Worm (Caenorhabditis elegans) whole organism, young adult: Measurements from ENCODE around the gene fbxa-84.

Experiments
- B0019.2 ChIP-seq: fragments of 200-800 bp; sonication (Bioruptor generic); conservative IDR thresholded peaks from 2 replicates; pipeline ENCODE4 v1.3.6; 2022; ENCODE audit warnings: missing genetic modification reagents, missing genetic modification characterization, missing compliant biosample characterization
- B0261.1 ChIP-seq: sonication (generic microtip); optimal IDR thresholded peaks from 2 replicates; lab custom pipeline; 2016; ENCODE audit warnings: mild to moderate bottlenecking, missing genetic modification characterization, moderate library complexity, missing compliant biosample characterization
- B0336.3 ChIP-seq: fragments of 200-800 bp; sonication (Bioruptor generic); IDR thresholded peaks from 2 replicates; pipeline ENCODE4 v1.3.6; 2022; ENCODE audit warnings: missing genetic modification characterization, missing compliant biosample characterization
- F22D6.2 ChIP-seq: sonication (generic microtip); optimal IDR thresholded peaks from 2 replicates; lab custom pipeline; 2016; ENCODE audit warnings: mild to moderate bottlenecking, missing genetic modification characterization, missing compliant biosample characterization
- F39B2.1 ChIP-seq: fragments of 200-800 bp; sonication (Bioruptor generic); IDR thresholded peaks from 2 replicates; pipeline ENCODE4 v1.3.6; 2022; ENCODE audit warnings: missing genetic modification reagents, missing genetic modification characterization, missing compliant biosample characterization
- F49E8.2 ChIP-seq: sonication (generic microtip); optimal IDR thresholded peaks from 3 replicates; lab custom pipeline; 2017; ENCODE audit warnings: missing genetic modification characterization, mild to moderate bottlenecking, missing compliant biosample characterization, antibody characterized with exemption, moderate library complexity; ENCODE audit not compliant: insufficient read depth
- K12H6.12 ChIP-seq: fragments of 200-800 bp; sonication (Bioruptor generic); optimal IDR thresholded peaks from 2 replicates; lab custom pipeline; 2018; ENCODE audit warnings: mild to moderate bottlenecking, missing genetic modification characterization, missing compliant biosample characterization
- Y53F4B.3 ChIP-seq: fragments of 200-800 bp; sonication (Bioruptor generic); IDR thresholded peaks from 2 replicates; pipeline ENCODE4 v1.3.6; 2022; ENCODE audit warnings: missing genetic modification reagents, missing genetic modification characterization, missing compliant biosample characterization
- Y56A3A.18 ChIP-seq: fragments of 200-800 bp; sonication (Bioruptor generic); IDR thresholded peaks from 2 replicates; pipeline ENCODE4 v1.3.6; 2022; ENCODE audit warnings: missing genetic modification reagents, missing genetic modification characterization, missing compliant biosample characterization
- Y67H2A.10 ChIP-seq: fragments of 200-800 bp; sonication (Bioruptor generic); conservative IDR thresholded peaks from 2 replicates; pipeline ENCODE4 v1.3.6; 2022; ENCODE audit warnings: missing genetic modification reagents, missing genetic modification characterization, missing compliant biosample characterization
- Y95B8A.8 ChIP-seq: fragments of 200-800 bp; sonication (Bioruptor generic); IDR thresholded peaks from 2 replicates; pipeline ENCODE4 v1.3.6; 2022; ENCODE audit warnings: missing genetic modification reagents, missing genetic modification characterization, missing compliant biosample characterization
- aptf-2 ChIP-seq: fragments of 200-800 bp; sonication (Bioruptor generic); conservative IDR thresholded peaks from 2 replicates; pipeline ENCODE4 v1.3.6; 2022; ENCODE audit warnings: missing genetic modification reagents, missing genetic modification characterization, missing compliant biosample characterization
- atf-7 ChIP-seq: sonication (generic microtip); optimal IDR thresholded peaks from 2 replicates; lab custom pipeline; 2017; ENCODE audit warnings: mild to moderate bottlenecking, missing genetic modification characterization, missing compliant biosample characterization
- attf-3 ChIP-seq: fragments of 200-800 bp; sonication (Bioruptor generic); conservative IDR thresholded peaks from 2 replicates; pipeline ENCODE4 v1.3.6; 2022; ENCODE audit warnings: missing genetic modification reagents, missing genetic modification characterization, missing compliant biosample characterization
- attf-6 ChIP-seq: fragments of 200-800 bp; sonication (Bioruptor generic); IDR thresholded peaks from 2 replicates; pipeline ENCODE4 v1.3.6; 2022; ENCODE audit warnings: missing genetic modification reagents, missing genetic modification characterization, missing compliant biosample characterization
- bed-1 ChIP-seq: fragments of 200-800 bp; sonication (Bioruptor generic); IDR thresholded peaks from 2 replicates; pipeline ENCODE4 v1.3.6; 2022; ENCODE audit warnings: missing genetic modification reagents, missing genetic modification characterization, missing compliant biosample characterization
- cebp-1 ChIP-seq, 2 experiments: fragments of 200-800 bp in 1 of 2; sonication (Bioruptor generic) in 1 of 2; sonication (generic microtip) in 1 of 2; IDR thresholded peaks in 1 of 2; optimal IDR thresholded peaks in 1 of 2; 2 replicates each; pipeline versions ENCODE4 v1.3.6 to Lab custom; 2017 to 2022; ENCODE audit warnings: missing compliant biosample characterization in 2 of 2, missing genetic modification characterization in 2 of 2, mild to moderate bottlenecking in 1 of 2, missing genetic modification reagents in 1 of 2, moderate library complexity in 1 of 2
- ceh-100 ChIP-seq: fragments of 200-800 bp; sonication (Bioruptor generic); IDR thresholded peaks from 2 replicates; pipeline ENCODE4 v1.3.6; 2022; ENCODE audit warnings: missing genetic modification reagents, missing genetic modification characterization, missing compliant biosample characterization
- ceh-40 ChIP-seq: fragments of 200-800 bp; sonication (Bioruptor generic); IDR thresholded peaks from 2 replicates; pipeline ENCODE4 v1.3.6; 2022; ENCODE audit warnings: missing genetic modification characterization, missing compliant biosample characterization
- ceh-58 ChIP-seq: fragments of 200-800 bp; sonication (Bioruptor generic); IDR thresholded peaks from 2 replicates; pipeline ENCODE4 v1.3.6; 2022; ENCODE audit warnings: missing genetic modification characterization, missing compliant biosample characterization
- ceh-91 ChIP-seq: fragments of 200-800 bp; sonication (Bioruptor generic); IDR thresholded peaks from 2 replicates; pipeline ENCODE4 v1.3.6; 2022; ENCODE audit warnings: missing genetic modification reagents, missing genetic modification characterization, missing compliant biosample characterization
- dox-1 ChIP-seq: fragments of 200-800 bp; sonication (Bioruptor generic); IDR thresholded peaks from 2 replicates; pipeline ENCODE4 v1.3.6; 2022; ENCODE audit warnings: missing genetic modification reagents, missing genetic modification characterization, missing compliant biosample characterization
- dpff-1 ChIP-seq: sonication (generic microtip); optimal IDR thresholded peaks from 2 replicates; lab custom pipeline; 2017; ENCODE audit warnings: mild to moderate bottlenecking, missing genetic modification characterization, missing compliant biosample characterization
- egl-18 ChIP-seq: fragments of 200-800 bp; sonication (Bioruptor generic); IDR thresholded peaks from 2 replicates; pipeline ENCODE4 v1.3.6; 2022; ENCODE audit warnings: missing genetic modification reagents, missing genetic modification characterization, missing compliant biosample characterization
- ekl-4 ChIP-seq: fragments of 200-800 bp; sonication (Bioruptor generic); IDR thresholded peaks from 2 replicates; pipeline ENCODE4 v1.3.6; 2022; ENCODE audit warnings: missing genetic modification reagents, missing genetic modification characterization, missing compliant biosample characterization
- hsf-1 ChIP-seq: fragments of 200-800 bp; sonication (Bioruptor generic); IDR thresholded peaks from 2 replicates; pipeline ENCODE4 v1.3.6; 2022; ENCODE audit warnings: missing genetic modification reagents, missing genetic modification characterization, missing compliant biosample characterization
- lag-1 ChIP-seq: fragments of 200-800 bp; sonication (Bioruptor generic); IDR thresholded peaks from 2 replicates; pipeline ENCODE4 v1.3.6; 2022; ENCODE audit warnings: missing genetic modification reagents, missing genetic modification characterization, missing compliant biosample characterization
- lin-26 ChIP-seq: fragments of 200-800 bp; sonication (Bioruptor generic); IDR thresholded peaks from 2 replicates; pipeline ENCODE4 v1.3.6; 2022; ENCODE audit warnings: missing genetic modification reagents, missing genetic modification characterization, missing compliant biosample characterization
- lin-54 ChIP-seq: fragments of 200-800 bp; sonication (Bioruptor generic); optimal IDR thresholded peaks from 2 replicates; lab custom pipeline; 2018; ENCODE audit warnings: mild to moderate bottlenecking, missing genetic modification characterization, missing compliant biosample characterization
- lir-1 ChIP-seq: fragments of 200-800 bp; sonication (Bioruptor generic); conservative IDR thresholded peaks from 2 replicates; pipeline ENCODE4 v1.3.6; 2022; ENCODE audit warnings: missing genetic modification reagents, missing genetic modification characterization, missing compliant biosample characterization
- madf-6 ChIP-seq: fragments of 200-800 bp; sonication (Bioruptor generic); IDR thresholded peaks from 2 replicates; pipeline ENCODE4 v1.3.6; 2022; ENCODE audit warnings: missing genetic modification reagents, missing genetic modification characterization, missing compliant biosample characterization
- mcd-1 ChIP-seq: fragments of 200-800 bp; sonication (Bioruptor generic); IDR thresholded peaks from 2 replicates; pipeline ENCODE4 v1.3.6; 2022; ENCODE audit warnings: missing genetic modification reagents, missing genetic modification characterization, missing compliant biosample characterization
- nfya-2 ChIP-seq: fragments of 200-800 bp; sonication (Bioruptor generic); IDR thresholded peaks from 2 replicates; pipeline ENCODE4 v1.3.6; 2022; ENCODE audit warnings: missing genetic modification reagents, missing genetic modification characterization, missing compliant biosample characterization
- nhr-120 ChIP-seq: fragments of 200-800 bp; sonication (Bioruptor generic); IDR thresholded peaks from 2 replicates; pipeline ENCODE4 v1.3.6; 2022; ENCODE audit warnings: missing genetic modification characterization, missing compliant biosample characterization
- nhr-80 ChIP-seq: sonication (generic microtip); optimal IDR thresholded peaks from 2 replicates; lab custom pipeline; 2016; ENCODE audit warnings: missing genetic modification characterization, missing compliant biosample characterization
- nhr-90 ChIP-seq: sonication (generic microtip); optimal IDR thresholded peaks from 2 replicates; lab custom pipeline; 2016; ENCODE audit warnings: missing genotype, mild to moderate bottlenecking, missing genetic modification characterization, missing compliant biosample characterization
- pbrm-1 ChIP-seq: fragments of 200-800 bp; sonication (Bioruptor generic); IDR thresholded peaks from 2 replicates; pipeline ENCODE4 v1.3.6; 2022; ENCODE audit warnings: missing genetic modification reagents, missing genetic modification characterization, missing compliant biosample characterization
- pha-4 ChIP-seq: fragments of 150-350 bp; sonication (generic microtip); optimal IDR thresholded peaks from 2 replicates; lab custom pipeline; 2014; ENCODE audit warnings: missing biosample characterization, missing genetic modification reagents, missing genetic modification characterization
- rec-8 ChIP-seq, 2 experiments: sonication (generic microtip); optimal IDR thresholded peaks; 2 replicates each; lab custom pipeline; 2016; ENCODE audit warnings: mild to moderate bottlenecking in 2 of 2, missing genetic modification characterization in 2 of 2, missing genetic modification reagents in 2 of 2, missing genotype in 2 of 2, missing biosample characterization in 1 of 2, missing compliant biosample characterization in 1 of 2, moderate library complexity in 1 of 2
- rpc-1 ChIP-seq, 2 experiments: fragments of 150-350 bp in 1 of 2; sonication (generic microtip) in 1 of 2; optimal IDR thresholded peaks; 2 replicates each; lab custom pipeline; 2014 to 2018; ENCODE audit warnings: missing biosample characterization in 1 of 2, missing genetic modification characterization in 1 of 2, missing genetic modification reagents in 1 of 2, missing genotype in 1 of 2
- snpc-3.4 ChIP-seq: sonication (generic microtip); optimal IDR thresholded peaks from 2 replicates; lab custom pipeline; 2017; ENCODE audit warnings: missing genetic modification characterization, mild to moderate bottlenecking, missing compliant biosample characterization, antibody characterized with exemption, moderate library complexity, missing genotype, missing genetic modification reagents
- unc-130 ChIP-seq: sonication (generic microtip); optimal IDR thresholded peaks from 2 replicates; lab custom pipeline; 2016; ENCODE audit warnings: missing genetic modification reagents, missing genetic modification characterization, missing compliant biosample characterization
- unc-62 ChIP-seq: fragments of 150-350 bp; optimal IDR thresholded peaks from 2 replicates; lab custom pipeline; 2014; ENCODE audit warnings: missing biosample characterization, missing genetic modification reagents, missing genetic modification characterization
- ztf-26 ChIP-seq: sonication (generic microtip); optimal IDR thresholded peaks from 2 replicates; lab custom pipeline; 2017; ENCODE audit warnings: missing genetic modification characterization, missing compliant biosample characterization

The fbxa-84 gene

ce11 chrV:15187083-15188057 lies 5.1 kb downstream of the fbxa-84 start, which contains the start of the genes cyn-7 and bath-36 (continued):
- TF ChIP-seq unc-130 (no peak), madf-6 (GFP tag; lab: Robert Waterston, UW) (peak; percentile 90), nhr-80 (tag; lab: Kevin White, UChicago) (peak; percentile 80), Y56A3A.18 (GFP tag; lab: Robert Waterston, UW) (no peak), atf-7 (peak; percentile 28), egl-18 (GFP tag; lab: Robert Waterston, UW) (no peak), dpff-1 (tag; lab: Kevin White, UChicago) (no peak), nhr-120 (GFP tag; lab: Robert Waterston, UW) (no peak), attf-6 (GFP tag; lab: Robert Waterston, UW) (no peak), unc-62 (no peak), lag-1 (no peak), Y53F4B.3 (GFP tag; lab: Robert Waterston, UW) (no peak), ceh-40 (GFP tag; lab: Robert Waterston, UW) (no peak), B0261.1 (tag; lab: Kevin White, UChicago) (peak; percentile 7), aptf-2 (GFP tag; lab: Robert Waterston, UW) (no peak), lir-1 (GFP tag; lab: Robert Waterston, UW) (peak; percentile 70), cebp-1 (GFP tag; IDR thresholded peaks at IDR 0.05; lab: Robert Waterston, UW) (no peak; the same call in 1 of the 2 replicates), cebp-1 (tag; optimal IDR thresholded peaks at IDR 0.05; lab: Kevin White, UChicago) (peak; percentile 61), nhr-90 (tag; lab: Kevin White, UChicago) (no peak)

DNA sequence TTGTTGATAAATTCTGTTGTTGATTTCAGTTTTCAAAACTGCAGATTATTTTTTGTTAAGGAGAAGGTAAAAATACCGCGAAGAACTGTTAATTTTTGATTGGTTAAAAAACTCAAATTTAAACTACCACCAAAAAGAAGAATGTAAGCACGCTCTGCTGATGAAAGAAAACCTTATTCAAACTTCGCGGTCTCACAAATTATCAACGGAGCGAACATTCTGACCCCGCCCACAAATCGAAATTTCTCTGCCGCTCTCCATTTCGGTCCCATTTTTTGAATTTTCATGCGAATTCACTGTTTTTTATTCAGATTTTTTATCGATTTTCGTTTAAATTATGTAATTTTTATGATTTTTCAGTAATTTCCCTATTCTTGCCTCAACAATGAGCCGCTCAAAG lies 7.3 kb downstream of the fbxa-84 start, which contains the start of gene cyn-3:
Gene cyn-3, plus strand, starts transcription at position 361 of the 400 bp plus-strand sequence.
- TF ChIP-seq ztf-26 (tag; lab: Kevin White, UChicago) (peak; percentile 50), nfya-2 (GFP tag; lab: Robert Waterston, UW) (no peak), lin-26 (GFP tag; lab: Robert Waterston, UW) (no peak), dox-1 (peak; percentile 75), F39B2.1 (no peak), Y67H2A.10 (GFP tag; lab: Robert Waterston, UW) (no peak), bed-1 (no peak), aptf-2 (GFP tag; lab: Robert Waterston, UW) (no peak), mcd-1 (GFP tag; lab: Robert Waterston, UW) (peak; percentile 98), hsf-1 (GFP tag; lab: Robert Waterston, UW) (peak; percentile 88), B0261.1 (tag; lab: Kevin White, UChicago) (peak; percentile 13), F49E8.2 (tag; lab: Kevin White, UChicago) (peak; percentile 4), F22D6.2 (no peak), rpc-1 (optimal IDR thresholded peaks at IDR 0.05; lab: Kevin White, UChicago) (no peak), rpc-1 (tag; optimal IDR thresholded peaks at IDR 0.05; lab: Kevin White, UChicago) (no peak), ceh-58 (GFP tag; lab: Robert Waterston, UW) (no peak), snpc-3.4 (peak; percentile 69), ceh-91 (GFP tag; lab: Robert Waterston, UW) (peak; percentile 67), lin-54 (GFP tag; lab: Kevin White, UChicago) (peak; percentile 99), lir-1 (GFP tag; lab: Robert Waterston, UW) (no peak), ceh-100 (GFP tag; lab: Robert Waterston, UW) (peak; percentile 71), B0019.2 (GFP tag; lab: Robert Waterston, UW) (no peak), pbrm-1 (GFP tag; lab: Robert Waterston, UW) (peak; percentile 41; the same call in 1 of the 2 replicates), B0336.3 (GFP tag; lab: Robert Waterston, UW) (0 out of 2 replicates have a peak, but pooled peaks have one; percentile 16), K12H6.12 (tag; lab: Kevin White, UChicago) (peak; percentile 45), pha-4 (tag; lab: Kevin White, UChicago) (peak; percentile 44), rec-8 (tag; optimal IDR thresholded peaks at IDR 0.05; lab: Kevin White, UChicago) (no peak), ekl-4 (GFP tag; lab: Robert Waterston, UW) (peak; percentile 71; the same call in 1 of the 2 replicates), Y95B8A.8 (GFP tag; lab: Robert Waterston, UW) (no peak), attf-3 (GFP tag; lab: Robert Waterston, UW) (0 out of 2 replicates have a peak, but pooled peaks have one; percentile 39)
